Worm (Caenorhabditis elegans) whole organism, L4 larva: ENCODE measurements around the gene bet-2.

ENCODE experiments used
- F26F4.8 ChIP-seq: fragments of 200-800 bp; sonication (Bioruptor generic); conservative IDR thresholded peaks from 2 replicates; pipeline ENCODE4 v1.3.6; 2022; ENCODE audit warnings: missing genetic modification characterization, missing compliant biosample characterization
- F44E2.7 ChIP-seq: fragments of 200-800 bp; sonication (Bioruptor generic); IDR thresholded peaks from 2 replicates; pipeline ENCODE4 v2.1.2; 2022; ENCODE audit warnings: missing genetic modification characterization, missing compliant biosample characterization
- R02D3.7 ChIP-seq: fragments of 150-350 bp; sonication (generic microtip); optimal IDR thresholded peaks from 3 replicates; lab custom pipeline; 2014; ENCODE audit warnings: missing biosample characterization, missing genetic modification characterization
- Y105C5A.15 ChIP-seq: fragments of 200-800 bp; sonication (Bioruptor generic); IDR thresholded peaks from 2 replicates; pipeline ENCODE4 v1.3.6; 2022; ENCODE audit warnings: missing genetic modification characterization, missing compliant biosample characterization
- Y48G9A.11 ChIP-seq: fragments of 200-800 bp; sonication (Bioruptor generic); IDR thresholded peaks from 2 replicates; pipeline ENCODE4 v1.3.6; 2022; ENCODE audit warnings: missing genetic modification reagents, missing genetic modification characterization, missing compliant biosample characterization
- Y75B8A.6 ChIP-seq: fragments of 200-800 bp; sonication (Bioruptor generic); IDR thresholded peaks from 2 replicates; pipeline ENCODE4 v1.3.6; 2022; ENCODE audit warnings: missing genetic modification reagents, missing genetic modification characterization, missing compliant biosample characterization
- ZK337.2 ChIP-seq: fragments of 200-800 bp; sonication (Bioruptor generic); IDR thresholded peaks from 2 replicates; pipeline ENCODE4 v1.3.6; 2022; ENCODE audit warnings: missing genetic modification reagents, missing genetic modification characterization, missing compliant biosample characterization
- ZK546.5 ChIP-seq, 2 experiments: sonication (generic microtip); optimal IDR thresholded peaks; 2 replicates each; lab custom pipeline; 2017; ENCODE audit warnings: missing biosample characterization in 2 of 2, missing genetic modification characterization in 2 of 2
- aly-2 ChIP-seq: sonication (generic microtip); optimal IDR thresholded peaks from 2 replicates; lab custom pipeline; 2018; ENCODE audit warnings: missing biosample characterization, missing genetic modification characterization
- ama-1 ChIP-seq: fragments of 150-350 bp; optimal IDR thresholded peaks from 2 replicates; lab custom pipeline; 2014; ENCODE audit warnings: inconsistent platforms, mixed read lengths
- attf-4 ChIP-seq: sonication (generic microtip); optimal IDR thresholded peaks from 3 replicates; lab custom pipeline; 2017; ENCODE audit warnings: missing biosample characterization, missing genetic modification characterization
- ceh-44 ChIP-seq: fragments of 200-800 bp; sonication (Bioruptor generic); IDR thresholded peaks from 2 replicates; pipeline ENCODE4 v1.3.6; 2022; ENCODE audit warnings: missing genetic modification reagents, missing genetic modification characterization, missing compliant biosample characterization
- daf-16 ChIP-seq, 3 experiments: sonication (generic microtip); optimal IDR thresholded peaks; 2 replicates each; lab custom pipeline; 2016 to 2017; ENCODE audit warnings: missing genetic modification characterization in 3 of 3, missing genetic modification reagents in 3 of 3, mild to moderate bottlenecking in 2 of 3, missing compliant biosample characterization in 2 of 3, missing biosample characterization in 1 of 3, moderate library complexity in 1 of 3
- dmd-6 ChIP-seq: fragments of 200-800 bp; sonication (Bioruptor generic); IDR thresholded peaks from 2 replicates; pipeline ENCODE4 v1.3.6; 2022; ENCODE audit warnings: missing genetic modification reagents, missing genetic modification characterization, missing compliant biosample characterization
- dve-1 ChIP-seq: sonication (generic microtip); optimal IDR thresholded peaks from 2 replicates; lab custom pipeline; 2017; ENCODE audit warnings: antibody characterized with exemption, mild to moderate bottlenecking, missing genetic modification characterization, missing compliant biosample characterization; ENCODE audit not compliant: insufficient read depth
- fos-1 ChIP-seq: fragments of 150-350 bp; optimal IDR thresholded peaks from 2 replicates; lab custom pipeline; 2014; ENCODE audit warnings: missing biosample characterization, missing genetic modification characterization
- hif-1 ChIP-seq, 2 experiments: sonication (generic microtip); optimal IDR thresholded peaks; 2 replicates each; lab custom pipeline; 2016 to 2017; ENCODE audit warnings: missing compliant biosample characterization in 2 of 2, missing genetic modification characterization in 2 of 2, missing genetic modification reagents in 2 of 2, missing genotype in 2 of 2, mild to moderate bottlenecking in 1 of 2
- hlh-11 ChIP-seq: fragments of 200-800 bp; sonication (Bioruptor generic); optimal IDR thresholded peaks from 2 replicates; lab custom pipeline; 2018; ENCODE audit warnings: mild to moderate bottlenecking, missing genetic modification characterization, missing compliant biosample characterization
- hlh-30 ChIP-seq: sonication (generic microtip); optimal IDR thresholded peaks from 2 replicates; lab custom pipeline; 2017; ENCODE audit warnings: antibody characterized with exemption, mild to moderate bottlenecking, missing genetic modification characterization, missing compliant biosample characterization; ENCODE audit not compliant: insufficient read depth
- jun-1 ChIP-seq: fragments of 150-350 bp; optimal IDR thresholded peaks from 2 replicates; lab custom pipeline; 2014; ENCODE audit warnings: missing biosample characterization, missing genetic modification reagents, missing genetic modification characterization
- lin-13 ChIP-seq: fragments of 150-350 bp; optimal IDR thresholded peaks from 2 replicates; lab custom pipeline; 2014; ENCODE audit warnings: missing biosample characterization, missing genetic modification reagents, missing genetic modification characterization
- lin-15B ChIP-seq: fragments of 150-350 bp; sonication (generic microtip); optimal IDR thresholded peaks from 3 replicates; lab custom pipeline; 2014; ENCODE audit warnings: missing biosample characterization, missing genetic modification characterization
- madf-5 ChIP-seq, 2 experiments: fragments of 200-800 bp; sonication (Bioruptor generic); IDR thresholded peaks; 2 replicates each; pipeline ENCODE4 v1.3.6; 2022; ENCODE audit warnings: missing compliant biosample characterization in 2 of 2, missing genetic modification characterization in 2 of 2
- mdt-29 ChIP-seq: fragments of 200-800 bp; sonication (Bioruptor generic); IDR thresholded peaks from 2 replicates; pipeline ENCODE4 v1.3.6; 2022; ENCODE audit warnings: missing genetic modification reagents, missing genetic modification characterization, missing compliant biosample characterization
- nhr-28 ChIP-seq: fragments of 150-350 bp; optimal IDR thresholded peaks from 2 replicates; lab custom pipeline; 2014; ENCODE audit warnings: missing biosample characterization, missing genetic modification characterization
- nhr-76 ChIP-seq: fragments of 150-350 bp; optimal IDR thresholded peaks from 2 replicates; lab custom pipeline; 2014; ENCODE audit warnings: missing biosample characterization, missing genetic modification characterization
- pha-4 ChIP-seq, 2 experiments: fragments of 150-350 bp in 1 of 2; fragments of 200-800 bp in 1 of 2; sonication (Bioruptor generic) in 1 of 2; IDR thresholded peaks in 1 of 2; optimal IDR thresholded peaks in 1 of 2; 2 replicates each; pipeline versions ENCODE4 v1.3.6 to Lab custom; 2014 to 2022; ENCODE audit warnings: missing genetic modification characterization in 2 of 2, missing genetic modification reagents in 2 of 2, missing biosample characterization in 1 of 2, missing compliant biosample characterization in 1 of 2
- pqm-1 ChIP-seq: sonication (generic microtip); optimal IDR thresholded peaks from 2 replicates; lab custom pipeline; 2017; ENCODE audit warnings: missing biosample characterization, missing genetic modification characterization
- saeg-2 ChIP-seq: fragments of 200-800 bp; sonication (Bioruptor generic); IDR thresholded peaks from 2 replicates; pipeline ENCODE4 v1.3.6; 2022; ENCODE audit warnings: missing genetic modification reagents, missing genetic modification characterization, missing compliant biosample characterization
- set-16 ChIP-seq: fragments of 200-800 bp; sonication (Bioruptor generic); IDR thresholded peaks from 2 replicates; pipeline ENCODE4 v1.3.6; 2022; ENCODE audit warnings: missing genetic modification reagents, missing genetic modification characterization, missing compliant biosample characterization
- snpc-1.2 ChIP-seq: fragments of 200-800 bp; sonication (Bioruptor generic); IDR thresholded peaks from 2 replicates; pipeline ENCODE4 v1.3.6; 2022; ENCODE audit warnings: missing genetic modification reagents, missing genetic modification characterization, missing compliant biosample characterization
- spr-3 ChIP-seq: fragments of 200-800 bp; sonication (Bioruptor generic); optimal IDR thresholded peaks from 2 replicates; lab custom pipeline; 2018; ENCODE audit warnings: mild to moderate bottlenecking, missing genetic modification characterization, missing compliant biosample characterization
- unc-62 ChIP-seq, 3 experiments: fragments of 150-350 bp in 1 of 3; sonication (generic microtip); optimal IDR thresholded peaks in 2 of 3; peaks in 1 of 3; 1 replicate in 1 of 3; 2 replicates in 2 of 3; lab custom pipeline; 2014 to 2017; ENCODE audit warnings: missing biosample characterization in 3 of 3, missing genetic modification characterization in 3 of 3, missing genetic modification reagents in 3 of 3, missing genotype in 1 of 3
- zag-1 ChIP-seq: fragments of 150-350 bp; optimal IDR thresholded peaks from 2 replicates; lab custom pipeline; 2014; ENCODE audit warnings: missing biosample characterization, missing genetic modification characterization
- zfp-2 ChIP-seq: sonication (generic microtip); optimal IDR thresholded peaks from 2 replicates; lab custom pipeline; 2016; ENCODE audit warnings: mild to moderate bottlenecking, missing genetic modification characterization, missing compliant biosample characterization
- zfp-3 ChIP-seq: fragments of 200-800 bp; sonication (Bioruptor generic); conservative IDR thresholded peaks from 2 replicates; pipeline ENCODE4 v1.3.6; 2022; ENCODE audit warnings: missing genetic modification reagents, missing genetic modification characterization, missing compliant biosample characterization

The bet-2 gene

DNA sequence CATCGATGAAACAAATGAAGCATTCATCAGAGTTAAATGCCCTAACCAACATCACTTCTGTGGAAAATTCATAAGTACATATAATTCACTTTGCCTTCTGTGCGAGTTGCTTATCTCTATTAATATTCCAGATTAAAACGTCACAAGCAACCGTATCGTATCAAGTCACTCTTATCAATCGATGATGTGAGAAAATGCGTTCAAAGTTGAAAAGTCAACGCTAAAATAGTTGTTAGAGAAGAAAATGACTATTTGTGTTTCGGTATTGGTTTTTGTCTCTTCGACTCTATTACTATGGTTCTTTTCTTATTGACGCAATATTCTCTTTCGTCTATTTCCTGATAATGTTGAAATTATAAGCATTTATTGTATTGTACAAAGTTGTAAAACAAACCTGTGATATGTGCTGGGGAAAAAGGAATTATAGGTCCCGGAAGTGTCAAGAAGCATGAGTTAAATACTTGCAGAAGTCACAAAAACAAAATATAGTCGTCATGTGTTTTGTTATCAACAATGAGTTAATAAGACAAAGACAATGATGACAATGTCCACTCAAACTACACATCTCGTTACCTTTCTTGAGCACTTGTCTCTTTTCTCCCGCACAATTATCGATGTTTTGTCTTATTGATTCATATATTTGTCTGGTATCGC, 36.8 kb upstream of the bet-2 start (continued):
- TF ChIP-seq zfp-3 (GFP tag; lab: Robert Waterston, UW) (no peak), spr-3 (no peak), F26F4.8 (GFP tag; lab: Robert Waterston, UW) (no peak), zag-1 (tag; lab: Kevin White, UChicago) (no peak), lin-13 (GFP tag; lab: Kevin White, UChicago) (no peak), Y48G9A.11 (GFP tag; lab: Robert Waterston, UW) (no peak), pha-4 (GFP tag; IDR thresholded peaks at IDR 0.05; lab: Robert Waterston, UW) (no peak), pha-4 (tag; optimal IDR thresholded peaks at IDR 0.05; lab: Kevin White, UChicago) (no peak), madf-5 (GFP tag; IDR thresholded peaks at IDR 0.05; lab: Robert Waterston, UW) (no peak), pqm-1 (peak; percentile 10), snpc-1.2 (no peak), fos-1 (tag; lab: Kevin White, UChicago) (no peak), ZK337.2 (GFP tag; lab: Robert Waterston, UW) (no peak), nhr-76 (tag; lab: Kevin White, UChicago) (no peak), ZK546.5 (tag; optimal IDR thresholded peaks at IDR 0.05; lab: Kevin White, UChicago) (no peak), F44E2.7 (GFP tag; lab: Robert Waterston, UW) (no peak), lin-15B (tag; lab: Kevin White, UChicago) (no peak), Y75B8A.6 (no peak), aly-2 (tag; lab: Kevin White, UChicago) (no peak), saeg-2 (GFP tag; lab: Robert Waterston, UW) (no peak), jun-1 (no peak), set-16 (GFP tag; lab: Robert Waterston, UW) (no peak), Y105C5A.15 (GFP tag; lab: Robert Waterston, UW) (no peak), mdt-29 (GFP tag; lab: Robert Waterston, UW) (no peak), R02D3.7 (tag; lab: Kevin White, UChicago) (no peak)
- TF ChIP-seq, all 104 proteins: peak for 15

ce11 chrX:10533447-10533846, 35.6 kb upstream of the bet-2 start, which contains the start of gene glo-3:
Gene glo-3, plus strand, starts transcription at chrX:10533699.
- TF ChIP-seq nhr-28 (tag; lab: Kevin White, UChicago) (peak; percentile 26), hlh-11 (tag; lab: Kevin White, UChicago) (peak; percentile 24), dve-1 (tag; lab: Kevin White, UChicago) (peak; percentile 37), daf-16 (GFP tag; optimal IDR thresholded peaks at IDR 0.05; lab: Kevin White, UChicago) (no peak), daf-16 (tag; optimal IDR thresholded peaks at IDR 0.05; lab: Kevin White, UChicago) (peak; percentile 21), dmd-6 (GFP tag; lab: Robert Waterston, UW) (peak; percentile 28; the same call in 1 of the 2 replicates), ceh-44 (no peak), ama-1 (no peak), hlh-30 (peak; percentile 53), pqm-1 (peak; percentile 9)

DNA sequence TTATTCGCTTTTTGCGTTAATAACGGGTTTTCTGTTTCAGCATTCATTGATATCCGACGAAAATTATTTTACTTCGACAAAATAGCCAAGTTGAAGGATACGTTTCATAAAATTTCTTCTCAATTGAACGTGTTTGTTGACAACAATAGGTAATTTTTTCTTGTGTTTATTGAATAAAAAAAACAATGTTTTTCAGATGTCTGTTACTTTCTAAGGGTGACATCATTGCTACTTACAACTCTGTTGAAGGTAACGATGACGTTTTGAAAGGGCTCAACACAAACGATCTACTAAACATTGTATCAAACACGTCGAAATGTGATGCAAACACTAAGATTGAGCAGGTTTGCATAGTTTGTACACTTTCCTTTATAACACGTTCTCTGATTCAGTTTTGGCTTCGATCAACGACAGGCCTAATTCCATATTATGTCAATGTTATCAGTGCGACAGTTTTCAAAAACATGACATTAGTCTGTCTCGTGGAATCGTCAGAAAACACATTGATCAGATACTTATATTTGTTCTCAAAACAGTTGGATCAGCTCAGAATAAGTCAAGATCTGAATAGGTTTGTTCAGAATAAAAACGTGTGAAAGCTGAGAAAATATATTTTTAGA, 34.3 kb upstream of the bet-2 start:
- TF ChIP-seq ceh-44 (no peak), attf-4 (no peak), set-16 (GFP tag; lab: Robert Waterston, UW) (no peak), daf-16 (GFP tag; optimal IDR thresholded peaks at IDR 0.05; lab: Kevin White, UChicago) (no peak), daf-16 (tag; optimal IDR thresholded peaks at IDR 0.05; lab: Kevin White, UChicago) (peak; percentile 46), zfp-2 (tag; lab: Kevin White, UChicago) (no peak), lin-13 (GFP tag; lab: Kevin White, UChicago) (no peak), madf-5 (GFP tag; IDR thresholded peaks at IDR 0.05; lab: Robert Waterston, UW) (no peak), unc-62 (GFP tag; optimal IDR thresholded peaks at IDR 0.05 in 1 of 2; lab: Kevin White, UChicago) (peak in 1 of 2 experiments; percentile 73), unc-62 (tag; optimal IDR thresholded peaks at IDR 0.05; lab: Kevin White, UChicago) (no peak), hif-1 (tag; optimal IDR thresholded peaks at IDR 0.05; lab: Kevin White, UChicago) (peak in 1 of 2 experiments; percentile 28), dmd-6 (GFP tag; lab: Robert Waterston, UW) (peak; percentile 31; the same call in 1 of the 2 replicates), dve-1 (tag; lab: Kevin White, UChicago) (peak; percentile 50), hlh-11 (tag; lab: Kevin White, UChicago) (peak; percentile 37), Y48G9A.11 (GFP tag; lab: Robert Waterston, UW) (no peak), hlh-30 (peak; percentile 18), R02D3.7 (tag; lab: Kevin White, UChicago) (no peak), fos-1 (tag; lab: Kevin White, UChicago) (no peak)
